Fruit fly (Drosophila melanogaster): ENCODE data around the gene CG10713.

Gene CG10713

dm6 chr3L:13478339-13479203 lies 43.5 kb upstream of the CG10713 start (continued):
- TF ChIP-seq Dip3 (GFP tag; optimal IDR thresholded peaks at IDR 0.05) (peak; percentile 29), CG4328 (GFP tag; optimal IDR thresholded peaks at IDR 0.05) (no peak), CG15514 (GFP tag; optimal IDR thresholded peaks at IDR 0.05) (peak; percentile 32), HLH3B (GFP tag; IDR thresholded peaks at IDR 0.05) (peak; percentile 27; the same call in 1 of the 2 replicates), CG12769 (tag; optimal IDR thresholded peaks at IDR 0.05) (peak; percentile 84), sens (GFP tag) (peak; percentile 29), BtbVII (GFP tag; optimal IDR thresholded peaks at IDR 0.05) (peak; percentile 11), CG11085 (GFP tag; IDR thresholded peaks at IDR 0.05) (no peak), CG1647 (GFP tag; optimal IDR thresholded peaks at IDR 0.05) (no peak), al (GFP tag; IDR thresholded peaks at IDR 0.05) (peak; percentile 8; the same call in 1 of the 2 replicates), CG18619 (GFP tag; optimal IDR thresholded peaks at IDR 0.05) (peak; percentile 27), eve (GFP tag; optimal IDR thresholded peaks at IDR 0.05) (no peak), CG31224 (GFP tag; IDR thresholded peaks at IDR 0.05) (no peak), CG17802 (tag; optimal IDR thresholded peaks at IDR 0.05) (no peak), nmo (GFP tag; optimal IDR thresholded peaks at IDR 0.05) (peak; percentile 4), CG8924 (tag; optimal IDR thresholded peaks at IDR 0.05) (peak; percentile 8), mirr (GFP tag; optimal IDR thresholded peaks at IDR 0.05) (peak; percentile 11), CG32532 (GFP tag; IDR thresholded peaks at IDR 0.05) (peak; percentile 61), zfh2 (GFP tag; optimal IDR thresholded peaks at IDR 0.05) (peak; percentile 24), CG8290 (GFP tag; optimal IDR thresholded peaks at IDR 0.05) (no peak), CG8290 (tag; optimal IDR thresholded peaks at IDR 0.05) (peak in 1 of 2 experiments; percentile 58), slbo (GFP tag; IDR thresholded peaks at IDR 0.05) (peak; percentile 67), Dfd (GFP tag; optimal IDR thresholded peaks at IDR 0.05) (no peak), bcd (GFP tag; optimal IDR thresholded peaks at IDR 0.05) (peak; percentile 22), oc (tag; optimal IDR thresholded peaks at IDR 0.05) (no peak), Poxn (GFP tag; IDR thresholded peaks at IDR 0.05) (0 out of 2 replicates have a peak, but pooled peaks have one; percentile 3), CG7839 (tag; optimal IDR thresholded peaks at IDR 0.05) (peak; percentile 39), CG12391 (tag; optimal IDR thresholded peaks at IDR 0.05) (peak; percentile 10), CG3847 (GFP tag; IDR thresholded peaks at IDR 0.05) (peak; percentile 23; the same call in 1 of the 2 replicates), CG1603 (tag; optimal IDR thresholded peaks at IDR 0.05) (peak; percentile 16), ind (GFP tag; optimal IDR thresholded peaks at IDR 0.05) (peak; percentile 34), lab (GFP tag; optimal IDR thresholded peaks at IDR 0.05) (peak; percentile 31), CG14014 (GFP tag; IDR thresholded peaks at IDR 0.05) (0 out of 2 replicates have a peak, but pooled peaks have one; percentile 44), fu2 (GFP tag; optimal IDR thresholded peaks at IDR 0.05) (peak; percentile 1), Trl (optimal IDR thresholded peaks at IDR 0.05) (no peak), Trl (GFP tag; optimal IDR thresholded peaks at IDR 0.05) (no peak), Oaz (GFP tag; IDR thresholded peaks at IDR 0.05) (0 out of 2 replicates have a peak, but pooled peaks have one; percentile 8), Hmr (GFP tag; optimal IDR thresholded peaks at IDR 0.05) (peak; percentile 32), CG9817 (tag; optimal IDR thresholded peaks at IDR 0.05) (peak; percentile 26), C15 (GFP tag; IDR thresholded peaks at IDR 0.05) (no peak), Sry-δ (GFP tag; optimal IDR thresholded peaks at IDR 0.05) (no peak), mam (GFP tag; optimal IDR thresholded peaks at IDR 0.05) (peak; percentile 37), vnd (GFP tag; IDR thresholded peaks at IDR 0.05; ENCODE audit: partially characterized antibody) (peak; percentile 27; the same call in 1 of the 3 replicates), zf30C (GFP tag; optimal IDR thresholded peaks at IDR 0.05) (no peak), dan (GFP tag; IDR thresholded peaks at IDR 0.05) (no peak), CG11504 (tag; optimal IDR thresholded peaks at IDR 0.05) (peak; percentile 43), CG13424 (tag; optimal IDR thresholded peaks at IDR 0.05) (peak; percentile 24), CG13296 (GFP tag; optimal IDR thresholded peaks at IDR 0.05) (peak; percentile 8), lilli (GFP tag; optimal IDR thresholded peaks at IDR 0.05) (peak; percentile 33)
